Fruit fly (Drosophila melanogaster) S2 (cell line): ENCODE data around the gene Ube4A.

Source experiments
- CG8478 ChIP-seq: fragments of >200 bp; optimal IDR thresholded peaks from 2 replicates; lab custom pipeline; 2018
- CTCF ChIP-seq, 2 experiments: fragments of >200 bp; optimal IDR thresholded peaks; 2 replicates each; lab custom pipeline; 2018

Gene Ube4A

dm6 chr2L:6647103-6647711 is 11.1 kb upstream of the Ube4A start:
- TF ChIP-seq CG8478 (lab: Kevin White, UChicago) (no peak), CTCF (optimal IDR thresholded peaks at IDR 0.05; lab: Kevin White, UChicago) (no peak)

- no peak for TF ChIP-seq CG8478 (lab: Kevin White, UChicago)
- TF ChIP-seq CTCF (optimal IDR thresholded peaks at IDR 0.05; lab: Kevin White, UChicago) = no peak
These were observed 10.1 kb upstream of the Ube4A start for dm6 chr2L:6648163-6648628.

- no peak for TF ChIP-seq CTCF (optimal IDR thresholded peaks at IDR 0.05; lab: Kevin White, UChicago)
- TF ChIP-seq CG8478 (lab: Kevin White, UChicago) = no peak
These were observed 9.1 kb upstream of the Ube4A start, which contains the start of the genes CG31635 and Tango1 for dm6 chr2L:6649085-6649754. Gene CG31635, minus strand, starts transcription at chr2L:6649114. Gene Tango1, plus strand, starts transcription at chr2L:6649388.

- TF ChIP-seq CTCF (optimal IDR thresholded peaks at IDR 0.05; lab: Kevin White, UChicago) (no peak), CG8478 (lab: Kevin White, UChicago) (no peak)
These were observed 2.0 kb upstream of the Ube4A start, which contains the start of gene CG31633 for dm6 chr2L:6656264-6656676. Gene CG31633, minus strand, starts transcription at chr2L:6656321.

dm6 chr2L:6663562-6664051 is 5.3 kb downstream of the Ube4A start, which contains the start of the genes CG13771, CG34310 and cup:
Gene CG13771, minus strand, starts transcription at chr2L:6663612.
Gene CG34310, plus strand, starts transcription at chr2L:6663664.
Gene cup, plus strand, starts transcription at chr2L:6663664.
- TF ChIP-seq CG8478 (lab: Kevin White, UChicago) (no peak), CTCF (optimal IDR thresholded peaks at IDR 0.05; lab: Kevin White, UChicago) (no peak)

dm6 chr2L:6667719-6668325 is 9.5 kb downstream of the Ube4A start, which contains the start of gene Galt:
Gene Galt, minus strand, starts transcription at chr2L:6668033.
- TF ChIP-seq CTCF (optimal IDR thresholded peaks at IDR 0.05; lab: Kevin White, UChicago) = no peak
- TF ChIP-seq CG8478 (lab: Kevin White, UChicago) = no peak

- TF ChIP-seq CTCF (optimal IDR thresholded peaks at IDR 0.05; lab: Kevin White, UChicago) = no peak
- TF ChIP-seq CG8478 (lab: Kevin White, UChicago) = no peak
These were observed 13.1 kb downstream of the Ube4A start for dm6 chr2L:6671409-6671808.

dm6 chr2L:6673211-6674012 is 15.1 kb downstream of the Ube4A start, which contains the start of gene Spn27A:
Gene Spn27A, minus strand, starts transcription at chr2L:6673347.
- TF ChIP-seq CTCF (optimal IDR thresholded peaks at IDR 0.05; lab: Kevin White, UChicago) (no peak), CG8478 (lab: Kevin White, UChicago) (no peak)

- TF ChIP-seq CTCF (optimal IDR thresholded peaks at IDR 0.05; lab: Kevin White, UChicago) (no peak), CG8478 (lab: Kevin White, UChicago) (no peak)
These were observed 18.2 kb downstream of the Ube4A start, which contains the start of gene cort for dm6 chr2L:6676535-6676934. Gene cort, minus strand, starts transcription at chr2L:6676635.

- no peak for TF ChIP-seq CTCF (optimal IDR thresholded peaks at IDR 0.05; lab: Kevin White, UChicago)
- no peak for TF ChIP-seq CG8478 (lab: Kevin White, UChicago)
These were observed 19.1 kb downstream of the Ube4A start, which contains the start of gene Nse1 for dm6 chr2L:6677453-6677852. Gene Nse1, minus strand, starts transcription at chr2L:6677625.

dm6 chr2L:6682909-6683308 is 24.6 kb downstream of the Ube4A start:
- TF ChIP-seq CG8478 (lab: Kevin White, UChicago) = no peak
- no peak for TF ChIP-seq CTCF (optimal IDR thresholded peaks at IDR 0.05; lab: Kevin White, UChicago)

dm6 chr2L:6683992-6684882 is 25.9 kb downstream of the Ube4A start, which contains the start of gene Nhe3:
Gene Nhe3, minus strand, starts transcription at chr2L:6684364.
- TF ChIP-seq CTCF (optimal IDR thresholded peaks at IDR 0.05; lab: Kevin White, UChicago) (peak; percentile 89 to 92), CG8478 (lab: Kevin White, UChicago) (no peak)

- TF ChIP-seq CTCF (optimal IDR thresholded peaks at IDR 0.05; lab: Kevin White, UChicago) (no peak), CG8478 (lab: Kevin White, UChicago) (no peak)
These were observed 28.3 kb downstream of the Ube4A start, which contains the start of gene CG11327 for dm6 chr2L:6686612-6687011. Gene CG11327, minus strand, starts transcription at chr2L:6686712.
